Worm (Caenorhabditis elegans) whole organism, L2 larva: Measurements from ENCODE around the gene unk-1.

Experiments used
- ZK546.5 ChIP-seq: sonication (generic microtip); optimal IDR thresholded peaks from 2 replicates; lab custom pipeline; 2017; ENCODE audit warnings: missing biosample characterization, missing genetic modification characterization
- ztf-4 ChIP-seq: fragments of 150-350 bp; optimal IDR thresholded peaks from 2 replicates; lab custom pipeline; 2014; ENCODE audit warnings: missing biosample characterization, missing genetic modification characterization

DNA sequence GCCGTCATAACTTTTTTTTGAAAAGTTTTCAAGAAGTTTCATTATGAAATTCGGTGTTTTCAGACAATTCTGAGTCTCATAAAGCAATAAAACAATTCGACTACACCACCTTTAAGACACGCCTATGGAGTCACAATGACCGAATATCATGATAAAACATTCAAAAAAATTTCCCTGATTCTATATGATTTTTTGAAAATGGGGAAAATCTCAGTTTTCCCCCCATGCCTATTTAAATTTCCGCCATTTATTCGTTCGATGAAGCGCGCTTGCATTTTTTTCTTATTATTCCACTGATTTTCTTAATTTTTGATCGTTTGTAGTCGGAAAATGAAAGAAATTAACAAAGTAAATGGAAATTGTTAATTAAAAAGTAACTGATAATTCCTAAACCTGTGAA, 12.7 kb downstream of the unk-1 start:
- TF ChIP-seq ztf-4 (tag; lab: Kevin White, UChicago) (no peak), ZK546.5 (no peak)
